Fruit fly (Drosophila melanogaster): Measurements from ENCODE around the gene Vha100-4.

- no peak for TF ChIP-seq Neu2 (GFP tag; optimal IDR thresholded peaks at IDR 0.05; ENCODE audit: borderline replicate concordance)
- no peak for TF ChIP-seq CG1602 (GFP tag; optimal IDR thresholded peaks at IDR 0.05)
- no peak for TF ChIP-seq Nf-YC (tag; optimal IDR thresholded peaks at IDR 0.05)
- no peak for TF ChIP-seq CG2116 (GFP tag; optimal IDR thresholded peaks at IDR 0.05)
- no peak for TF ChIP-seq CG6272 (GFP tag; IDR thresholded peaks at IDR 0.05)
- no peak for TF ChIP-seq Tbp (GFP tag; optimal IDR thresholded peaks at IDR 0.05)
Measured at dm6 chr3R:18338493-18338892, 51.1 kb downstream of the Vha100-4 start.

All from whole organism, embryonic.